Fruit fly (Drosophila melanogaster) whole organism, prepupa: Measurements from ENCODE around the gene Tsp97E.

Experiments
- CG10631 ChIP-seq: fragments of 200-800 bp; sonication (Bioruptor generic); optimal IDR thresholded peaks from 2 replicates; lab custom pipeline; 2016; ENCODE audit warnings: missing biosample characterization, missing genetic modification characterization
- CG10669 ChIP-seq: fragments of 200-800 bp; sonication (Bioruptor generic); optimal IDR thresholded peaks from 3 replicates; lab custom pipeline; 2018; ENCODE audit warnings: missing biosample characterization, mild to moderate bottlenecking, missing genetic modification characterization, moderate library complexity
- CG11762 ChIP-seq: fragments of 200-800 bp; sonication (Bioruptor generic); optimal IDR thresholded peaks from 3 replicates; lab custom pipeline; 2016; ENCODE audit warnings: missing biosample characterization, missing genetic modification characterization; ENCODE audit not compliant: insufficient read depth
- CG11902 ChIP-seq: fragments of 200-800 bp; sonication (Bioruptor generic); optimal IDR thresholded peaks from 3 replicates; lab custom pipeline; 2016; ENCODE audit warnings: missing biosample characterization, missing genetic modification characterization
- CG15336 ChIP-seq: fragments of 200-800 bp; sonication (Bioruptor generic); IDR thresholded peaks from 2 replicates; pipeline ENCODE4 v1.3.6; 2022; ENCODE audit warnings: missing biosample characterization, missing genetic modification characterization
- CG1621 ChIP-seq: fragments of 200-800 bp; sonication (Bioruptor generic); optimal IDR thresholded peaks from 3 replicates; lab custom pipeline; 2018; ENCODE audit warnings: missing biosample characterization, mild to moderate bottlenecking, missing genetic modification characterization
- CG16779 ChIP-seq: fragments of 200-800 bp; sonication (Bioruptor generic); optimal IDR thresholded peaks from 3 replicates; lab custom pipeline; 2017; ENCODE audit warnings: missing biosample characterization, mild to moderate bottlenecking, missing genetic modification characterization
- CG3032 ChIP-seq: fragments of 200-800 bp; optimal IDR thresholded peaks from 2 replicates; lab custom pipeline; 2019; ENCODE audit warnings: missing biosample characterization, mild to moderate bottlenecking, missing genetic modification characterization, moderate library complexity
- CG31627 ChIP-seq: fragments of 200-800 bp; sonication (Bioruptor generic); optimal IDR thresholded peaks from 3 replicates; lab custom pipeline; 2016; ENCODE audit warnings: missing biosample characterization, missing genetic modification characterization
- CG32006 ChIP-seq: fragments of 200-800 bp; sonication (Bioruptor generic); optimal IDR thresholded peaks from 3 replicates; lab custom pipeline; 2017; ENCODE audit warnings: missing biosample characterization, mild to moderate bottlenecking, missing genetic modification characterization
- CG34406 ChIP-seq: fragments of 200-800 bp; sonication (Bioruptor generic); optimal IDR thresholded peaks from 3 replicates; lab custom pipeline; 2016; ENCODE audit warnings: missing biosample characterization, missing genetic modification characterization
- CG3919 ChIP-seq: fragments of 200-800 bp; sonication (Bioruptor generic); optimal IDR thresholded peaks from 3 replicates; lab custom pipeline; 2016; ENCODE audit warnings: missing biosample characterization, missing genetic modification characterization
- CG6163 ChIP-seq: fragments of 200-800 bp; sonication (Bioruptor generic); IDR thresholded peaks from 3 replicates; pipeline ENCODE4 v1.3.6; 2022; ENCODE audit warnings: missing biosample characterization, missing genetic modification characterization
- CG6276 ChIP-seq: fragments of 200-800 bp; sonication (Bioruptor generic); optimal IDR thresholded peaks from 2 replicates; lab custom pipeline; 2017; ENCODE audit warnings: missing biosample characterization, mild to moderate bottlenecking, missing genetic modification characterization
- CG6808 ChIP-seq: fragments of 200-800 bp; sonication (Bioruptor generic); optimal IDR thresholded peaks from 3 replicates; lab custom pipeline; 2017; ENCODE audit warnings: missing biosample characterization, missing genetic modification characterization, mild to moderate bottlenecking, moderate library complexity, missing genetic modification reagents
- CG6854 ChIP-seq: fragments of 200-800 bp; sonication (Bioruptor generic); optimal IDR thresholded peaks from 2 replicates; lab custom pipeline; 2017; ENCODE audit warnings: missing biosample characterization, mild to moderate bottlenecking, missing genetic modification characterization
- CG8119 ChIP-seq: fragments of 200-800 bp; sonication (Bioruptor generic); IDR thresholded peaks from 3 replicates; pipeline ENCODE4 v1.3.6; 2022; ENCODE audit warnings: missing biosample characterization, missing genetic modification characterization
- CG8632 ChIP-seq: fragments of 200-800 bp; sonication (Bioruptor generic); optimal IDR thresholded peaks from 3 replicates; lab custom pipeline; 2016; ENCODE audit warnings: missing biosample characterization, missing genetic modification characterization
- CG9139 ChIP-seq: fragments of 200-800 bp; sonication (Bioruptor generic); optimal IDR thresholded peaks from 3 replicates; lab custom pipeline; 2017; ENCODE audit warnings: missing biosample characterization, mild to moderate bottlenecking, missing genetic modification characterization
- Eip75B ChIP-seq: fragments of 200-800 bp; sonication (Bioruptor generic); optimal IDR thresholded peaks from 3 replicates; lab custom pipeline; 2016; ENCODE audit warnings: missing biosample characterization, missing genetic modification characterization
- Eip78C ChIP-seq: fragments of 200-800 bp; sonication (Bioruptor generic); peaks from one replicate; lab custom pipeline; 2016; ENCODE audit warnings: missing biosample characterization, missing genetic modification characterization
- Eip93F ChIP-seq: fragments of 200-800 bp; sonication (Bioruptor generic); optimal IDR thresholded peaks from 2 replicates; lab custom pipeline; 2016; ENCODE audit warnings: missing biosample characterization, mild to moderate bottlenecking, missing genetic modification characterization
- Ets21C ChIP-seq: fragments of 200-800 bp; sonication (Bioruptor generic); optimal IDR thresholded peaks from 3 replicates; lab custom pipeline; 2016; ENCODE audit warnings: missing biosample characterization, missing genetic modification characterization
- Ets96B ChIP-seq: fragments of 200-800 bp; optimal IDR thresholded peaks from 2 replicates; lab custom pipeline; 2019; ENCODE audit warnings: missing biosample characterization, mild to moderate bottlenecking, missing genetic modification characterization, moderate library complexity
- Gug ChIP-seq: fragments of 200-800 bp; sonication (Bioruptor generic); IDR thresholded peaks from 2 replicates; pipeline ENCODE4 v1.3.6; 2022; ENCODE audit warnings: missing biosample characterization, missing genetic modification characterization
- Hr39 ChIP-seq: fragments of 200-800 bp; sonication (Bioruptor generic); optimal IDR thresholded peaks from 2 replicates; lab custom pipeline; 2016; ENCODE audit warnings: missing biosample characterization, missing genetic modification characterization
- Hr4 ChIP-seq: fragments of 200-800 bp; sonication (Bioruptor generic); optimal IDR thresholded peaks from 3 replicates; lab custom pipeline; 2016; ENCODE audit warnings: missing biosample characterization, missing genetic modification characterization
- Lpt ChIP-seq: fragments of 200-800 bp; sonication (Bioruptor generic); optimal IDR thresholded peaks from 3 replicates; lab custom pipeline; 2016; ENCODE audit warnings: missing biosample characterization, missing genetic modification characterization
- Smox ChIP-seq: fragments of 200-800 bp; sonication (Bioruptor generic); optimal IDR thresholded peaks from 3 replicates; lab custom pipeline; 2016; ENCODE audit warnings: missing biosample characterization, missing genetic modification characterization
- Sox102F ChIP-seq: fragments of 200-800 bp; sonication (Bioruptor generic); optimal IDR thresholded peaks from 2 replicates; lab custom pipeline; 2016; ENCODE audit warnings: missing biosample characterization, mild to moderate bottlenecking, missing genetic modification characterization
- Sox15 ChIP-seq: fragments of 200-800 bp; sonication (Bioruptor generic); optimal IDR thresholded peaks from 3 replicates; lab custom pipeline; 2016; ENCODE audit warnings: missing biosample characterization, missing genetic modification characterization
- cyc ChIP-seq: fragments of 200-800 bp; sonication (Bioruptor generic); optimal IDR thresholded peaks from 3 replicates; lab custom pipeline; 2016; ENCODE audit warnings: missing biosample characterization, missing genetic modification characterization
- dsx ChIP-seq: fragments of 200-800 bp; optimal IDR thresholded peaks from 3 replicates; lab custom pipeline; 2019; ENCODE audit warnings: missing biosample characterization, mild to moderate bottlenecking, missing genetic modification characterization, moderate library complexity; ENCODE audit not compliant: poor library complexity, severe bottlenecking
- esn ChIP-seq: fragments of 200-800 bp; sonication (Bioruptor generic); optimal IDR thresholded peaks from 2 replicates; lab custom pipeline; 2016; ENCODE audit warnings: missing biosample characterization, mild to moderate bottlenecking, missing genetic modification characterization, moderate library complexity
- fkh ChIP-seq: fragments of 200-800 bp; sonication (Bioruptor generic); optimal IDR thresholded peaks from 3 replicates; lab custom pipeline; 2017; ENCODE audit warnings: missing biosample characterization, mild to moderate bottlenecking, missing genetic modification characterization, moderate library complexity
- pdm3 ChIP-seq: fragments of 200-800 bp; sonication (Bioruptor generic); optimal IDR thresholded peaks from 3 replicates; lab custom pipeline; 2016; ENCODE audit warnings: missing biosample characterization, missing genetic modification characterization
- salr ChIP-seq, 2 experiments: fragments of 200-800 bp; sonication (Bioruptor generic); optimal IDR thresholded peaks; 3 replicates each; lab custom pipeline; 2016 to 2018; ENCODE audit warnings: missing biosample characterization in 2 of 2, missing genetic modification characterization in 2 of 2, mild to moderate bottlenecking in 1 of 2
- spab ChIP-seq: fragments of 200-800 bp; sonication (Bioruptor generic); optimal IDR thresholded peaks from 2 replicates; lab custom pipeline; 2017; ENCODE audit warnings: missing biosample characterization, mild to moderate bottlenecking, missing genetic modification characterization, missing genetic modification reagents
- ss ChIP-seq, 2 experiments: fragments of 200-800 bp; sonication (Bioruptor generic); optimal IDR thresholded peaks; 2 replicates in 1 of 2; 3 replicates in 1 of 2; lab custom pipeline; 2017 to 2018; ENCODE audit warnings: mild to moderate bottlenecking in 2 of 2, missing biosample characterization in 2 of 2, missing genetic modification characterization in 2 of 2, moderate library complexity in 1 of 2
- topi ChIP-seq: fragments of 200-800 bp; sonication (Bioruptor generic); optimal IDR thresholded peaks from 3 replicates; lab custom pipeline; 2016; ENCODE audit warnings: missing biosample characterization, missing genetic modification characterization
- vri ChIP-seq: fragments of 200-800 bp; sonication (Bioruptor generic); optimal IDR thresholded peaks from 3 replicates; lab custom pipeline; 2016; ENCODE audit warnings: missing biosample characterization, mild to moderate bottlenecking, missing genetic modification characterization

Gene Tsp97E

dm6 chr3R:26953478-26953874, 11.1 kb downstream of the Tsp97E start (continued):
- TF ChIP-seq Hr4 (GFP tag; lab: Kevin White, UChicago) (peak; percentile 97), spab (GFP tag; lab: Kevin White, UChicago) (peak; percentile 77), CG31627 (GFP tag; lab: Kevin White, UChicago) (peak; percentile 81), CG3032 (tag; lab: Kevin White, UChicago) (peak; percentile 92), Eip78C (peak; percentile 99), pdm3 (GFP tag; lab: Kevin White, UChicago) (peak; percentile 97), CG11762 (GFP tag; lab: Kevin White, UChicago) (peak; percentile 95), cyc (GFP tag; lab: Kevin White, UChicago) (peak; percentile 73), CG8119 (GFP tag; lab: Robert Waterston, UW) (peak; percentile 97), Smox (GFP tag; lab: Kevin White, UChicago) (peak; percentile 74), Ets96B (peak; percentile 91), CG8632 (GFP tag; lab: Kevin White, UChicago) (peak; percentile 78), CG15336 (GFP tag; lab: Robert Waterston, UW) (peak; percentile 96), fkh (GFP tag; lab: Kevin White, UChicago) (no peak), CG6276 (GFP tag; lab: Kevin White, UChicago) (peak; percentile 89)

- TF ChIP-seq vri (GFP tag; lab: Kevin White, UChicago), result no peak
- TF ChIP-seq dsx (GFP tag; lab: Kevin White, UChicago), result no peak
- TF ChIP-seq CG8632 (GFP tag; lab: Kevin White, UChicago), result no peak
- no peak for TF ChIP-seq CG10631 (GFP tag; lab: Kevin White, UChicago)
- no peak for TF ChIP-seq Hr4 (GFP tag; lab: Kevin White, UChicago)
- TF ChIP-seq CG10669, result no peak
- TF ChIP-seq CG3919 (GFP tag; lab: Kevin White, UChicago), result no peak
- no peak for TF ChIP-seq CG16779 (tag; lab: Kevin White, UChicago)
- TF ChIP-seq Eip93F, result no peak
- no peak for TF ChIP-seq Ets21C (GFP tag; lab: Kevin White, UChicago)
- TF ChIP-seq Gug (GFP tag; lab: Robert Waterston, UW), result no peak
- TF ChIP-seq CG6276 (GFP tag; lab: Kevin White, UChicago), result no peak
- no peak for TF ChIP-seq Lpt (GFP tag; lab: Kevin White, UChicago)
- no peak for TF ChIP-seq CG11902 (GFP tag; lab: Kevin White, UChicago)
These were observed 11.7 kb downstream of the Tsp97E start for dm6 chr3R:26952857-26953477.

- TF ChIP-seq CG6163 (no peak), fkh (GFP tag; lab: Kevin White, UChicago) (peak; percentile 61), Gug (GFP tag; lab: Robert Waterston, UW) (no peak)
These were observed 12.3 kb downstream of the Tsp97E start for dm6 chr3R:26952200-26952856.

- no peak for TF ChIP-seq Sox15
- TF ChIP-seq CG6854, result peak; percentile 86
- TF ChIP-seq Sox102F (GFP tag; lab: Kevin White, UChicago), result no peak
- no peak for TF ChIP-seq CG31627 (GFP tag; lab: Kevin White, UChicago)
- no peak for TF ChIP-seq CG32006 (GFP tag; lab: Kevin White, UChicago)
- TF ChIP-seq ss (GFP tag; optimal IDR thresholded peaks at IDR 0.05; lab: Kevin White, UChicago), result peak; percentile 71 to 80
- TF ChIP-seq esn, result peak; percentile 48
- TF ChIP-seq CG10669, result peak; percentile 33
- TF ChIP-seq Eip93F, result peak; percentile 70
- peak; percentile 71 for TF ChIP-seq CG6808 (GFP tag; lab: Kevin White, UChicago)
- no peak for TF ChIP-seq salr (GFP tag; optimal IDR thresholded peaks at IDR 0.05; lab: Kevin White, UChicago)
- TF ChIP-seq CG10631 (GFP tag; lab: Kevin White, UChicago), result no peak
- TF ChIP-seq fkh (GFP tag; lab: Kevin White, UChicago), result no peak
- TF ChIP-seq cyc (GFP tag; lab: Kevin White, UChicago), result no peak
- TF ChIP-seq topi (GFP tag; lab: Kevin White, UChicago), result peak; percentile 27
- TF ChIP-seq CG9139 (GFP tag; lab: Kevin White, UChicago), result peak; percentile 76
- peak; percentile 53 for TF ChIP-seq CG16779 (tag; lab: Kevin White, UChicago)
- no peak for TF ChIP-seq CG1621
- peak; percentile 72 for TF ChIP-seq CG6276 (GFP tag; lab: Kevin White, UChicago)
- TF ChIP-seq CG8119 (GFP tag; lab: Robert Waterston, UW), result no peak
- no peak for TF ChIP-seq Hr39 (GFP tag; lab: Kevin White, UChicago)
- peak; percentile 0 for TF ChIP-seq spab (GFP tag; lab: Kevin White, UChicago)
- TF ChIP-seq CG34406 (GFP tag; lab: Kevin White, UChicago), result no peak
- no peak for TF ChIP-seq Eip75B (GFP tag; lab: Kevin White, UChicago)
These were observed 17.2 kb downstream of the Tsp97E start, which contains the start of gene Spag1 for dm6 chr3R:26947296-26947880. Gene Spag1 (plus strand): TSS chr3R:26947830.
